Worm (Caenorhabditis elegans) whole organism, young adult: ENCODE results near the gene F28D1.6.

Source experiments
- B0035.1 ChIP-seq: sonication (generic microtip); optimal IDR thresholded peaks from 2 replicates; lab custom pipeline; 2016; ENCODE audit warnings: missing genetic modification characterization, mild to moderate bottlenecking, missing compliant biosample characterization, missing genotype, missing genetic modification reagents
- D2030.7 ChIP-seq: fragments of 200-800 bp; sonication (Bioruptor generic); IDR thresholded peaks from 2 replicates; pipeline ENCODE4 v1.3.6; 2022; ENCODE audit warnings: missing genetic modification reagents, missing genetic modification characterization, missing compliant biosample characterization
- F23B12.7 ChIP-seq: sonication (generic microtip); optimal IDR thresholded peaks from 2 replicates; lab custom pipeline; 2017; ENCODE audit warnings: missing genetic modification characterization, mild to moderate bottlenecking, missing compliant biosample characterization, antibody characterized with exemption, moderate library complexity; ENCODE audit not compliant: insufficient read depth
- F49E8.2 ChIP-seq: sonication (generic microtip); optimal IDR thresholded peaks from 3 replicates; lab custom pipeline; 2017; ENCODE audit warnings: missing genetic modification characterization, mild to moderate bottlenecking, missing compliant biosample characterization, antibody characterized with exemption, moderate library complexity; ENCODE audit not compliant: insufficient read depth
- K12H6.12 ChIP-seq: fragments of 200-800 bp; sonication (Bioruptor generic); optimal IDR thresholded peaks from 2 replicates; lab custom pipeline; 2018; ENCODE audit warnings: mild to moderate bottlenecking, missing genetic modification characterization, missing compliant biosample characterization
- Y95B8A.8 ChIP-seq: fragments of 200-800 bp; sonication (Bioruptor generic); IDR thresholded peaks from 2 replicates; pipeline ENCODE4 v1.3.6; 2022; ENCODE audit warnings: missing genetic modification reagents, missing genetic modification characterization, missing compliant biosample characterization
- ZK185.1 ChIP-seq: sonication (generic microtip); optimal IDR thresholded peaks from 2 replicates; lab custom pipeline; 2016; ENCODE audit warnings: mild to moderate bottlenecking, missing genetic modification characterization, missing compliant biosample characterization; ENCODE audit not compliant: poor library complexity, severe bottlenecking
- aptf-2 ChIP-seq: fragments of 200-800 bp; sonication (Bioruptor generic); conservative IDR thresholded peaks from 2 replicates; pipeline ENCODE4 v1.3.6; 2022; ENCODE audit warnings: missing genetic modification reagents, missing genetic modification characterization, missing compliant biosample characterization
- aptf-3 ChIP-seq: fragments of 200-800 bp; sonication (Bioruptor generic); IDR thresholded peaks from 2 replicates; pipeline ENCODE4 v1.3.6; 2022; ENCODE audit warnings: missing genetic modification characterization, missing compliant biosample characterization
- attf-5 ChIP-seq: fragments of 200-800 bp; sonication (Bioruptor generic); optimal IDR thresholded peaks from 2 replicates; lab custom pipeline; 2018; ENCODE audit warnings: mild to moderate bottlenecking, missing genetic modification characterization, missing compliant biosample characterization
- bed-1 ChIP-seq: fragments of 200-800 bp; sonication (Bioruptor generic); IDR thresholded peaks from 2 replicates; pipeline ENCODE4 v1.3.6; 2022; ENCODE audit warnings: missing genetic modification reagents, missing genetic modification characterization, missing compliant biosample characterization
- cebp-1 ChIP-seq, 2 experiments: fragments of 200-800 bp in 1 of 2; sonication (Bioruptor generic) in 1 of 2; sonication (generic microtip) in 1 of 2; IDR thresholded peaks in 1 of 2; optimal IDR thresholded peaks in 1 of 2; 2 replicates each; pipeline versions ENCODE4 v1.3.6 to Lab custom; 2017 to 2022; ENCODE audit warnings: missing compliant biosample characterization in 2 of 2, missing genetic modification characterization in 2 of 2, mild to moderate bottlenecking in 1 of 2, missing genetic modification reagents in 1 of 2, moderate library complexity in 1 of 2
- cebp-2 ChIP-seq: fragments of 200-800 bp; sonication (Bioruptor generic); IDR thresholded peaks from 2 replicates; pipeline ENCODE4 v1.3.6; 2022; ENCODE audit warnings: missing genetic modification characterization, missing compliant biosample characterization
- dox-1 ChIP-seq: fragments of 200-800 bp; sonication (Bioruptor generic); IDR thresholded peaks from 2 replicates; pipeline ENCODE4 v1.3.6; 2022; ENCODE audit warnings: missing genetic modification reagents, missing genetic modification characterization, missing compliant biosample characterization
- egl-18 ChIP-seq: fragments of 200-800 bp; sonication (Bioruptor generic); IDR thresholded peaks from 2 replicates; pipeline ENCODE4 v1.3.6; 2022; ENCODE audit warnings: missing genetic modification reagents, missing genetic modification characterization, missing compliant biosample characterization
- egl-44 ChIP-seq: fragments of 200-800 bp; sonication (Bioruptor generic); IDR thresholded peaks from 2 replicates; pipeline ENCODE4 v1.3.6; 2022; ENCODE audit warnings: missing genetic modification reagents, missing genetic modification characterization, missing compliant biosample characterization
- hmg-1.2 ChIP-seq: fragments of 200-800 bp; sonication (Bioruptor generic); IDR thresholded peaks from 2 replicates; pipeline ENCODE4 v1.3.6; 2022; ENCODE audit warnings: missing genetic modification reagents, missing genetic modification characterization, missing compliant biosample characterization
- lag-1 ChIP-seq: fragments of 200-800 bp; sonication (Bioruptor generic); IDR thresholded peaks from 2 replicates; pipeline ENCODE4 v1.3.6; 2022; ENCODE audit warnings: missing genetic modification reagents, missing genetic modification characterization, missing compliant biosample characterization
- let-607 ChIP-seq, 2 experiments: fragments of 200-800 bp in 1 of 2; sonication (Bioruptor generic) in 1 of 2; sonication (generic microtip) in 1 of 2; optimal IDR thresholded peaks; 2 replicates each; lab custom pipeline; 2016 to 2018; ENCODE audit warnings: mild to moderate bottlenecking in 2 of 2, missing compliant biosample characterization in 2 of 2, missing genetic modification characterization in 2 of 2, moderate library complexity in 2 of 2, missing genotype in 1 of 2
- lin-26 ChIP-seq: fragments of 200-800 bp; sonication (Bioruptor generic); IDR thresholded peaks from 2 replicates; pipeline ENCODE4 v1.3.6; 2022; ENCODE audit warnings: missing genetic modification reagents, missing genetic modification characterization, missing compliant biosample characterization
- lin-35 ChIP-seq, 3 experiments: fragments of 150-350 bp in 2 of 3; sonication (generic microtip) in 1 of 3; optimal IDR thresholded peaks; 2 replicates each; lab custom pipeline; 2014 to 2018; ENCODE audit warnings: missing biosample characterization in 3 of 3, missing genetic modification characterization in 3 of 3, missing genetic modification reagents in 3 of 3
- lin-40 ChIP-seq: sonication (generic microtip); optimal IDR thresholded peaks from 2 replicates; lab custom pipeline; 2016; ENCODE audit warnings: missing genetic modification characterization, mild to moderate bottlenecking, missing compliant biosample characterization, missing genotype, missing genetic modification reagents
- lin-54 ChIP-seq: fragments of 200-800 bp; sonication (Bioruptor generic); optimal IDR thresholded peaks from 2 replicates; lab custom pipeline; 2018; ENCODE audit warnings: mild to moderate bottlenecking, missing genetic modification characterization, missing compliant biosample characterization
- lir-1 ChIP-seq: fragments of 200-800 bp; sonication (Bioruptor generic); conservative IDR thresholded peaks from 2 replicates; pipeline ENCODE4 v1.3.6; 2022; ENCODE audit warnings: missing genetic modification reagents, missing genetic modification characterization, missing compliant biosample characterization
- lsy-27 ChIP-seq: sonication (generic microtip); optimal IDR thresholded peaks from 2 replicates; lab custom pipeline; 2017; ENCODE audit warnings: missing genetic modification characterization, mild to moderate bottlenecking, missing compliant biosample characterization, antibody characterized with exemption, missing genotype, borderline replicate concordance; ENCODE audit not compliant: insufficient read depth
- mcd-1 ChIP-seq: fragments of 200-800 bp; sonication (Bioruptor generic); IDR thresholded peaks from 2 replicates; pipeline ENCODE4 v1.3.6; 2022; ENCODE audit warnings: missing genetic modification reagents, missing genetic modification characterization, missing compliant biosample characterization
- mel-28 ChIP-seq: sonication (generic microtip); optimal IDR thresholded peaks from 2 replicates; lab custom pipeline; 2016; ENCODE audit warnings: borderline replicate concordance, mild to moderate bottlenecking, missing genetic modification characterization, missing compliant biosample characterization
- mxl-1 ChIP-seq: sonication (generic microtip); optimal IDR thresholded peaks from 2 replicates; lab custom pipeline; 2016; ENCODE audit warnings: missing genetic modification characterization, missing compliant biosample characterization
- nfyb-1 ChIP-seq: fragments of 200-800 bp; sonication (Bioruptor generic); IDR thresholded peaks from 2 replicates; pipeline ENCODE4 v1.3.6; 2022; ENCODE audit warnings: missing genetic modification reagents, missing genetic modification characterization, missing compliant biosample characterization
- nhr-80 ChIP-seq: sonication (generic microtip); optimal IDR thresholded peaks from 2 replicates; lab custom pipeline; 2016; ENCODE audit warnings: missing genetic modification characterization, missing compliant biosample characterization
- rcor-1 ChIP-seq: fragments of 200-800 bp; sonication (Bioruptor generic); IDR thresholded peaks from 2 replicates; pipeline ENCODE4 v1.3.6; 2022; ENCODE audit warnings: missing genetic modification reagents, missing genetic modification characterization, missing compliant biosample characterization
- snpc-1.1 ChIP-seq: sonication (generic microtip); optimal IDR thresholded peaks from 2 replicates; lab custom pipeline; 2017; ENCODE audit warnings: missing genetic modification characterization, mild to moderate bottlenecking, missing compliant biosample characterization, antibody characterized with exemption, moderate library complexity, missing genotype, missing genetic modification reagents; ENCODE audit not compliant: insufficient read depth
- snpc-4 ChIP-seq, 5 experiments: fragments of 150-350 bp in 1 of 5; sonication (generic microtip) in 4 of 5; optimal IDR thresholded peaks; 2 replicates each; lab custom pipeline; 2014 to 2018; ENCODE audit warnings: missing genetic modification characterization in 5 of 5, missing biosample characterization in 3 of 5, antibody characterized with exemption in 2 of 5, mild to moderate bottlenecking in 2 of 5, missing compliant biosample characterization in 2 of 5, missing genotype in 2 of 5, moderate library complexity in 2 of 5, missing genetic modification reagents in 1 of 5
- unc-62 ChIP-seq: fragments of 150-350 bp; optimal IDR thresholded peaks from 2 replicates; lab custom pipeline; 2014; ENCODE audit warnings: missing biosample characterization, missing genetic modification reagents, missing genetic modification characterization
- zfh-2 ChIP-seq: fragments of 200-800 bp; sonication (Bioruptor generic); conservative IDR thresholded peaks from 2 replicates; pipeline ENCODE4 v1.3.6; 2022; ENCODE audit warnings: missing genetic modification reagents, missing genetic modification characterization, missing compliant biosample characterization
- zim-3 ChIP-seq: sonication (generic microtip); optimal IDR thresholded peaks from 2 replicates; lab custom pipeline; 2017; ENCODE audit warnings: mild to moderate bottlenecking, missing genetic modification characterization, moderate library complexity, missing compliant biosample characterization
- ztf-28 ChIP-seq: fragments of 200-800 bp; sonication (Bioruptor generic); IDR thresholded peaks from 2 replicates; pipeline ENCODE4 v1.3.6; 2022; ENCODE audit warnings: missing genetic modification reagents, missing genetic modification characterization, missing compliant biosample characterization
- ztf-3 ChIP-seq: fragments of 200-800 bp; sonication (Bioruptor generic); optimal IDR thresholded peaks from 2 replicates; lab custom pipeline; 2018; ENCODE audit warnings: mild to moderate bottlenecking, missing genetic modification characterization, missing compliant biosample characterization
- ztf-6 ChIP-seq: fragments of 200-800 bp; sonication (Bioruptor generic); IDR thresholded peaks from 2 replicates; pipeline ENCODE4 v1.3.6; 2022; ENCODE audit warnings: missing genetic modification reagents, missing genetic modification characterization, missing compliant biosample characterization

Gene F28D1.6

ce11 chrIV:12366571-12366970 is 18.4 kb downstream of the F28D1.6 start:
- no peak for TF ChIP-seq unc-62 (GFP tag; lab: Kevin White, UChicago)
- TF ChIP-seq rcor-1 (GFP tag; lab: Robert Waterston, UW), result no peak
- TF ChIP-seq nfyb-1 (GFP tag; lab: Robert Waterston, UW), result no peak
- TF ChIP-seq mel-28, result no peak
- TF ChIP-seq ztf-3 (GFP tag; lab: Kevin White, UChicago), result no peak
- TF ChIP-seq egl-18 (GFP tag; lab: Robert Waterston, UW), result no peak
- TF ChIP-seq lir-1 (GFP tag; lab: Robert Waterston, UW), result no peak

DNA sequence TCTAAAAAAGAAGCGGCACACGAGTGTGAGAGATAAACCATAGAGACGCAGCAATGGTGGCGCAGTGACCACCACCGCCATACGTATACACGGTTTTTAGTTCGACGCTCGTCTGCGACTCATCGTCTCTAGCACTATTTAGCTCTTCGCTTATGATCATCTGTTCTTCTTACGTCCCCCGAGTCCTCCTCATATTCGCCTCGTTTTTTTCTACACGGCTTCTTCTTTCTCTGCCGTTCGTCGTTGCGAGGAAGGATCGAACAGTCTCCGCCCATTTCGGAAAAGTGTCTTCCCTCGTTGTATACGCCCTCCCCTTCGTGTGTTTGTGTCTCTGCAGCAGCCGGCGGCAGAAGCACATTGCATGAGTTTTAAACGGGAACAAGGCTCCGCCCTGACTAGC is 20.0 kb downstream of the F28D1.6 start:
- TF ChIP-seq dox-1 (GFP tag; lab: Robert Waterston, UW), result peak; percentile 48; the same call in 1 of the 2 replicates
- TF ChIP-seq ztf-6, result no peak
- no peak for TF ChIP-seq D2030.7 (GFP tag; lab: Robert Waterston, UW)
- no peak for TF ChIP-seq F23B12.7 (tag; lab: Kevin White, UChicago)
- TF ChIP-seq lir-1 (GFP tag; lab: Robert Waterston, UW), result no peak
- TF ChIP-seq snpc-1.1, result no peak
- TF ChIP-seq nfyb-1 (GFP tag; lab: Robert Waterston, UW), result no peak
- no peak for TF ChIP-seq lin-35 (GFP tag; optimal IDR thresholded peaks at IDR 0.05; lab: Kevin White, UChicago)
- TF ChIP-seq hmg-1.2 (GFP tag; lab: Robert Waterston, UW), result peak; percentile 53
- no peak for TF ChIP-seq lag-1 (GFP tag; lab: Robert Waterston, UW)
- TF ChIP-seq mcd-1 (GFP tag; lab: Robert Waterston, UW), result 0 out of 2 replicates have a peak, but pooled peaks have one; percentile 31
- TF ChIP-seq F49E8.2 (tag; lab: Kevin White, UChicago), result no peak
- TF ChIP-seq egl-44, result no peak
- TF ChIP-seq aptf-2 (GFP tag; lab: Robert Waterston, UW), result no peak
- TF ChIP-seq ZK185.1 (tag; lab: Kevin White, UChicago), result no peak
- no peak for TF ChIP-seq ztf-3 (GFP tag; lab: Kevin White, UChicago)
- TF ChIP-seq Y95B8A.8 (GFP tag; lab: Robert Waterston, UW), result no peak
- 0 out of 2 replicates have a peak, but pooled peaks have one; percentile 22 for TF ChIP-seq cebp-1 (GFP tag; IDR thresholded peaks at IDR 0.05; lab: Robert Waterston, UW)
- TF ChIP-seq cebp-1 (tag; optimal IDR thresholded peaks at IDR 0.05; lab: Kevin White, UChicago), result no peak
- no peak for TF ChIP-seq lin-40
- TF ChIP-seq zfh-2 (GFP tag; lab: Robert Waterston, UW), result peak; percentile 71; the same call in 1 of the 2 replicates
- TF ChIP-seq lsy-27 (tag; lab: Kevin White, UChicago), result no peak
- no peak for TF ChIP-seq snpc-4 (GFP tag; optimal IDR thresholded peaks at IDR 0.05; lab: Kevin White, UChicago)
- TF ChIP-seq snpc-4 (tag; optimal IDR thresholded peaks at IDR 0.05; lab: Kevin White, UChicago), result peak in 1 of 4 experiments; percentile 15
- peak; percentile 67 for TF ChIP-seq K12H6.12

DNA sequence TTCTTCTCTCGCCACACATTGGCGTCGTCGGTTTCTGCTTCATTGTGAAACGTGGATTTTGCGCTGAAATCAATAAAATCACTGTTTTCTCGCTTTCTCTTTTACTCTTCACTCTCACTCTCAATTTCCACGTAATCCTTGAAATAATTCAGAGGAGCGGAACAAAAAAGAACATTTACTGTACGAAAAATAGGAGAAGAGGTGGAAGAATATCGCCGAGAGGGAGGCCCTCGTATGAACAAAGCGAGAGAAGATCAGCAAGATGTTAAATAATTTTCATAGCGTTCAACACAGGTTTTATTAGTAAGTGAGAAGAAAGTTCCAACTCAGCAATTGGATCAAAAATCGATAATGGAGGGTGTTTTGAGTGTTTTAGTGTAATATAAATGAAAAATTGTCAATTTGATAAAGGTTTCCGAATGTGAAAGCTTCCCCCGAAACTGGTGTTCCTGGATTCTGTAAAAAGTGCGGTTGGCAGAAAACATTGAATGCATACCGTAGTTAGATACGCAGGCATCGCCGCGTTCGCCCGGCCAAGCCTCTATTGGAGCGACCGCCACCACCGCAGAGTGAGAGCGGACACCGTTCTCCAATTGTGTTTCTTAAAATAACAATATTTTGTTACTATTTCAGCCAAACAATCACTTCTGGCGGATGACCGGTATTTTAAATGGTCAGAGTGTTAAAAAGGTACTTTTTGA is 23.4 kb downstream of the F28D1.6 start, which contains the start of the genes ccr-4 and ZC518.8:
Gene ccr-4, plus strand, starts transcription at position 151 of the 701 bp plus-strand sequence.
Gene ZC518.8, minus strand, starts transcription at position 517 of the 701 bp plus-strand sequence.
- TF ChIP-seq B0035.1 (no peak), lin-54 (GFP tag; lab: Kevin White, UChicago) (peak; percentile 27), bed-1 (GFP tag; lab: Robert Waterston, UW) (0 out of 2 replicates have a peak, but pooled peaks have one; percentile 67), cebp-1 (GFP tag; IDR thresholded peaks at IDR 0.05; lab: Robert Waterston, UW) (no peak), cebp-1 (tag; optimal IDR thresholded peaks at IDR 0.05; lab: Kevin White, UChicago) (no peak), nhr-80 (peak; percentile 40), cebp-2 (GFP tag; lab: Robert Waterston, UW) (0 out of 2 replicates have a peak, but pooled peaks have one; percentile 56), D2030.7 (GFP tag; lab: Robert Waterston, UW) (0 out of 2 replicates have a peak, but pooled peaks have one; percentile 16), egl-18 (GFP tag; lab: Robert Waterston, UW) (no peak), mxl-1 (tag; lab: Kevin White, UChicago) (no peak), zim-3 (tag; lab: Kevin White, UChicago) (no peak), let-607 (tag; optimal IDR thresholded peaks at IDR 0.05; lab: Kevin White, UChicago) (peak; percentile 2 to 76), zfh-2 (GFP tag; lab: Robert Waterston, UW) (peak; percentile 47; the same call in 1 of the 2 replicates), lin-26 (0 out of 2 replicates have a peak, but pooled peaks have one; percentile 50), snpc-4 (GFP tag; optimal IDR thresholded peaks at IDR 0.05; lab: Kevin White, UChicago) (no peak), snpc-4 (tag; optimal IDR thresholded peaks at IDR 0.05; lab: Kevin White, UChicago) (no peak), aptf-3 (GFP tag; lab: Robert Waterston, UW) (0 out of 2 replicates have a peak, but pooled peaks have one; percentile 34), ztf-28 (GFP tag; lab: Robert Waterston, UW) (0 out of 2 replicates have a peak, but pooled peaks have one; percentile 32), attf-5 (peak; percentile 52)
